Worm (Caenorhabditis elegans): Measurements from ENCODE around the gene dct-15.

Gene dct-15

DNA sequence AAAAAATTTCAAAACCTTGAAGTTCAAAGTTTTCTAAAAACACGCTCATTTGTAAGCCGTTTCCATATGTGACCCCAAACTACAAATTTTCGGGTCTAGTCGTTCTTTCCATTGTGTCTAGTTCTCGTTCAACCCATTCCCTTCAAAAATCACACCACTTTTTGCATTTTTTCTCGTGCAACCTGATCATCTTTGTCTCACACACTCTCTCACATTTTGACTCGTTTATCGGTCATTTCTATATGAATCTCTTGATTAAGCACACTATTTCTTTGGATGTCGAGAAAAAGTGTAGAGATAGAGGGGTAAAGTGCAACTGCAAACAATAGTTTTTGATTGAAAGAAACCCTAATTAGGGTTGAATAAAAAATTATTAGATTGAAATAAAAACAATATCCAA, 7.0 kb downstream of the dct-15 start:
- TF ChIP-seq ets-7 (tag; optimal IDR thresholded peaks at IDR 0.05) (no peak), sea-1 (GFP tag; conservative IDR thresholded peaks at IDR 0.05) (no peak), aly-1 (tag; optimal IDR thresholded peaks at IDR 0.05) (no peak), pes-1 (GFP tag; IDR thresholded peaks at IDR 0.05) (no peak), ceh-36 (tag; optimal IDR thresholded peaks at IDR 0.05) (no peak), B0310.2 (tag; optimal IDR thresholded peaks at IDR 0.05) (no peak), tbx-37 (GFP tag; conservative IDR thresholded peaks at IDR 0.05) (no peak), ama-1 (optimal IDR thresholded peaks at IDR 0.05) (no peak), F13C5.2 (tag; optimal IDR thresholded peaks at IDR 0.05) (no peak), hnd-1 (tag; optimal IDR thresholded peaks at IDR 0.05) (no peak), tbx-11 (GFP tag; IDR thresholded peaks at IDR 0.05) (no peak), hmbx-1 (tag; optimal IDR thresholded peaks at IDR 0.05) (no peak), ceh-13 (GFP tag; optimal IDR thresholded peaks at IDR 0.05) (no peak), flt-1 (GFP tag; IDR thresholded peaks at IDR 0.05) (no peak), scrt-1 (GFP tag; IDR thresholded peaks at IDR 0.05) (no peak), hmg-4 (GFP tag; optimal IDR thresholded peaks at IDR 0.05) (no peak), tra-4 (tag; optimal IDR thresholded peaks at IDR 0.05) (no peak)

- TF ChIP-seq hnd-1 (tag; optimal IDR thresholded peaks at IDR 0.05) (no peak), F13C5.2 (tag; optimal IDR thresholded peaks at IDR 0.05) (no peak), pes-1 (GFP tag; IDR thresholded peaks at IDR 0.05) (no peak), ceh-13 (GFP tag; optimal IDR thresholded peaks at IDR 0.05) (no peak), ceh-36 (tag; optimal IDR thresholded peaks at IDR 0.05) (no peak), B0310.2 (tag; optimal IDR thresholded peaks at IDR 0.05) (no peak), sea-1 (GFP tag; conservative IDR thresholded peaks at IDR 0.05) (no peak), aly-1 (tag; optimal IDR thresholded peaks at IDR 0.05) (no peak), hmg-4 (GFP tag; optimal IDR thresholded peaks at IDR 0.05) (no peak), tbx-37 (GFP tag; conservative IDR thresholded peaks at IDR 0.05) (no peak), tra-4 (tag; optimal IDR thresholded peaks at IDR 0.05) (no peak), ama-1 (optimal IDR thresholded peaks at IDR 0.05) (no peak), flt-1 (GFP tag; IDR thresholded peaks at IDR 0.05) (no peak), ets-7 (tag; optimal IDR thresholded peaks at IDR 0.05) (no peak), scrt-1 (GFP tag; IDR thresholded peaks at IDR 0.05) (no peak), tbx-11 (GFP tag; IDR thresholded peaks at IDR 0.05) (no peak), hmbx-1 (tag; optimal IDR thresholded peaks at IDR 0.05) (no peak)
Observed at ce11 chrIV:9802711-9803110, 7.8 kb downstream of the dct-15 start, which contains the start of gene fat-3. Gene fat-3, plus strand, starts transcription at chrIV:9803023.

ce11 chrIV:9801418-9801817, 9.1 kb downstream of the dct-15 start:
- no peak for TF ChIP-seq ceh-36 (tag; optimal IDR thresholded peaks at IDR 0.05)

- TF ChIP-seq ceh-36 (tag; optimal IDR thresholded peaks at IDR 0.05) (no peak), ets-7 (tag; optimal IDR thresholded peaks at IDR 0.05) (no peak), ama-1 (optimal IDR thresholded peaks at IDR 0.05) (no peak), tbx-11 (GFP tag; IDR thresholded peaks at IDR 0.05) (no peak), hmg-4 (GFP tag; optimal IDR thresholded peaks at IDR 0.05) (no peak), scrt-1 (GFP tag; IDR thresholded peaks at IDR 0.05) (no peak), tra-4 (tag; optimal IDR thresholded peaks at IDR 0.05) (no peak)
Observed at ce11 chrIV:9799664-9800063, 10.9 kb downstream of the dct-15 start.

DNA sequence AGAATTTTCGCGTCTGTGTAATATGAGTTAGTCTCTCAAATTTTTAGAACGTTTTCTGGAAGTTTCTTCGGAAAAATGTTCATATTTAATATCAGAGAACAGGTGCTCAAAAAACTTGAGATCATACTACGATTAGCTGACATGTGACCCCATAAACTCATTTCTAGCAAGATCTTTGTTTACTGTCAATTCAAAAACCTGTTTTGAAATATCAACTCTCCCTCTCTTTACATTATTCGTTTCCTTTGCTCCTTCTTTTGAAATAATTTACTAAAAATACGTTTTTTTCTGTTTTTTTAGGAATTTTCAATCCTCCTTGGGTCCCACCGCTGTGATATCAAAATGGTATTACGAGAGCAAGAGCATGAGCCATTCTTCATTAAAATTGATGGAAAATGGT, 11.4 kb downstream of the dct-15 start, which contains the start of gene fat-4:
Gene fat-4 (plus strand): TSS at position 301 of the 400 bp plus-strand sequence.
- TF ChIP-seq hmg-4 (GFP tag; optimal IDR thresholded peaks at IDR 0.05) = no peak
- TF ChIP-seq F13C5.2 (tag; optimal IDR thresholded peaks at IDR 0.05) = no peak
- TF ChIP-seq hmbx-1 (tag; optimal IDR thresholded peaks at IDR 0.05) = no peak
- TF ChIP-seq ceh-13 (GFP tag; optimal IDR thresholded peaks at IDR 0.05) = no peak
- TF ChIP-seq ama-1 (optimal IDR thresholded peaks at IDR 0.05) = no peak
- TF ChIP-seq flt-1 (GFP tag; IDR thresholded peaks at IDR 0.05) = no peak
- no peak for TF ChIP-seq tra-4 (tag; optimal IDR thresholded peaks at IDR 0.05)
- TF ChIP-seq B0310.2 (tag; optimal IDR thresholded peaks at IDR 0.05) = no peak
- TF ChIP-seq sea-1 (GFP tag; conservative IDR thresholded peaks at IDR 0.05) = no peak
- no peak for TF ChIP-seq aly-1 (tag; optimal IDR thresholded peaks at IDR 0.05)
- TF ChIP-seq scrt-1 (GFP tag; IDR thresholded peaks at IDR 0.05) = no peak

- no peak for TF ChIP-seq aly-1 (tag; optimal IDR thresholded peaks at IDR 0.05)
- no peak for TF ChIP-seq flt-1 (GFP tag; IDR thresholded peaks at IDR 0.05)
- TF ChIP-seq ceh-13 (GFP tag; optimal IDR thresholded peaks at IDR 0.05) = no peak
- TF ChIP-seq B0310.2 (tag; optimal IDR thresholded peaks at IDR 0.05) = no peak
- TF ChIP-seq pes-1 (GFP tag; IDR thresholded peaks at IDR 0.05) = no peak
- no peak for TF ChIP-seq sea-1 (GFP tag; conservative IDR thresholded peaks at IDR 0.05)
- TF ChIP-seq hmbx-1 (tag; optimal IDR thresholded peaks at IDR 0.05) = no peak
- no peak for TF ChIP-seq F13C5.2 (tag; optimal IDR thresholded peaks at IDR 0.05)
- no peak for TF ChIP-seq hmg-4 (GFP tag; optimal IDR thresholded peaks at IDR 0.05)
- no peak for TF ChIP-seq scrt-1 (GFP tag; IDR thresholded peaks at IDR 0.05)
- no peak for TF ChIP-seq tbx-37 (GFP tag; conservative IDR thresholded peaks at IDR 0.05)
- no peak for TF ChIP-seq ama-1 (optimal IDR thresholded peaks at IDR 0.05)
- TF ChIP-seq hnd-1 (tag; optimal IDR thresholded peaks at IDR 0.05) = no peak
- TF ChIP-seq tra-4 (tag; optimal IDR thresholded peaks at IDR 0.05) = no peak
- no peak for TF ChIP-seq tbx-11 (GFP tag; IDR thresholded peaks at IDR 0.05)
- no peak for TF ChIP-seq ets-7 (tag; optimal IDR thresholded peaks at IDR 0.05)
- TF ChIP-seq ceh-36 (tag; optimal IDR thresholded peaks at IDR 0.05) = no peak
Observed at ce11 chrIV:9798307-9798706, 12.2 kb downstream of the dct-15 start.

- TF ChIP-seq ceh-36 (tag; optimal IDR thresholded peaks at IDR 0.05) = no peak
- TF ChIP-seq ets-7 (tag; optimal IDR thresholded peaks at IDR 0.05) = no peak
- TF ChIP-seq B0310.2 (tag; optimal IDR thresholded peaks at IDR 0.05) = no peak
- no peak for TF ChIP-seq aly-1 (tag; optimal IDR thresholded peaks at IDR 0.05)
- TF ChIP-seq ceh-13 (GFP tag; optimal IDR thresholded peaks at IDR 0.05) = no peak
- no peak for TF ChIP-seq scrt-1 (GFP tag; IDR thresholded peaks at IDR 0.05)
- TF ChIP-seq hmbx-1 (tag; optimal IDR thresholded peaks at IDR 0.05) = no peak
- TF ChIP-seq ama-1 (optimal IDR thresholded peaks at IDR 0.05) = no peak
- TF ChIP-seq flt-1 (GFP tag; IDR thresholded peaks at IDR 0.05) = no peak
- no peak for TF ChIP-seq hmg-4 (GFP tag; optimal IDR thresholded peaks at IDR 0.05)
- no peak for TF ChIP-seq pes-1 (GFP tag; IDR thresholded peaks at IDR 0.05)
- TF ChIP-seq tra-4 (tag; optimal IDR thresholded peaks at IDR 0.05) = no peak
- no peak for TF ChIP-seq hnd-1 (tag; optimal IDR thresholded peaks at IDR 0.05)
- TF ChIP-seq F13C5.2 (tag; optimal IDR thresholded peaks at IDR 0.05) = no peak
- TF ChIP-seq sea-1 (GFP tag; conservative IDR thresholded peaks at IDR 0.05) = no peak
- TF ChIP-seq tbx-11 (GFP tag; IDR thresholded peaks at IDR 0.05) = no peak
- TF ChIP-seq tbx-37 (GFP tag; conservative IDR thresholded peaks at IDR 0.05) = no peak
Observed at ce11 chrIV:9797304-9798003, 13.1 kb downstream of the dct-15 start, which contains the start of gene T13F2.2. Gene T13F2.2, minus strand, starts transcription at chrIV:9797354.

All from whole organism, early embryonic.